Worm (Caenorhabditis elegans) whole organism, young adult: ENCODE data around the gene Y69H2.7.
A peak's percentile ranks its signal among the peaks of the same experiment; 100 is the strongest.

Experiments
- B0019.2 ChIP-seq: fragments of 200-800 bp; sonication (Bioruptor generic); conservative IDR thresholded peaks from 2 replicates; pipeline ENCODE4 v1.3.6; 2022; ENCODE audit warnings: missing genetic modification reagents, missing genetic modification characterization, missing compliant biosample characterization
- F22D6.2 ChIP-seq: sonication (generic microtip); optimal IDR thresholded peaks from 2 replicates; lab custom pipeline; 2016; ENCODE audit warnings: mild to moderate bottlenecking, missing genetic modification characterization, missing compliant biosample characterization
- F33H1.4 ChIP-seq: fragments of 200-800 bp; sonication (Bioruptor generic); IDR thresholded peaks from 2 replicates; pipeline ENCODE4 v1.3.6; 2022; ENCODE audit warnings: missing genetic modification reagents, missing genetic modification characterization, missing compliant biosample characterization
- F55B11.4 ChIP-seq: sonication (generic microtip); optimal IDR thresholded peaks from 2 replicates; lab custom pipeline; 2016; ENCODE audit warnings: missing compliant biosample characterization, missing genetic modification characterization, borderline replicate concordance; ENCODE audit not compliant: insufficient read depth
- F57C9.4 ChIP-seq: sonication (generic microtip); optimal IDR thresholded peaks from 2 replicates; lab custom pipeline; 2017; ENCODE audit warnings: mild to moderate bottlenecking, missing genetic modification characterization, missing compliant biosample characterization
- K12H6.12 ChIP-seq: fragments of 200-800 bp; sonication (Bioruptor generic); optimal IDR thresholded peaks from 2 replicates; lab custom pipeline; 2018; ENCODE audit warnings: mild to moderate bottlenecking, missing genetic modification characterization, missing compliant biosample characterization
- Y53G8AR.9 ChIP-seq: fragments of 200-800 bp; sonication (Bioruptor generic); conservative IDR thresholded peaks from 2 replicates; pipeline ENCODE4 v1.3.6; 2022; ENCODE audit warnings: missing genetic modification reagents, missing genetic modification characterization, missing compliant biosample characterization
- Y67H2A.10 ChIP-seq: fragments of 200-800 bp; sonication (Bioruptor generic); conservative IDR thresholded peaks from 2 replicates; pipeline ENCODE4 v1.3.6; 2022; ENCODE audit warnings: missing genetic modification reagents, missing genetic modification characterization, missing compliant biosample characterization
- ZK185.1 ChIP-seq: sonication (generic microtip); optimal IDR thresholded peaks from 2 replicates; lab custom pipeline; 2016; ENCODE audit warnings: mild to moderate bottlenecking, missing genetic modification characterization, missing compliant biosample characterization; ENCODE audit not compliant: poor library complexity, severe bottlenecking
- akir-1 ChIP-seq: fragments of 200-800 bp; sonication (Bioruptor generic); optimal IDR thresholded peaks from 2 replicates; lab custom pipeline; 2018; ENCODE audit warnings: mild to moderate bottlenecking, missing genetic modification characterization, moderate library complexity, missing compliant biosample characterization
- ama-1 ChIP-seq, 3 experiments: fragments of 150-350 bp in 1 of 3; sonication (generic microtip) in 2 of 3; optimal IDR thresholded peaks; 2 replicates each; lab custom pipeline; 2014 to 2018; ENCODE audit warnings: missing biosample characterization in 2 of 3, missing genetic modification characterization in 2 of 3, missing genetic modification reagents in 2 of 3
- attf-6 ChIP-seq: fragments of 200-800 bp; sonication (Bioruptor generic); IDR thresholded peaks from 2 replicates; pipeline ENCODE4 v1.3.6; 2022; ENCODE audit warnings: missing genetic modification reagents, missing genetic modification characterization, missing compliant biosample characterization
- ccch-3 ChIP-seq: fragments of 200-800 bp; sonication (Bioruptor generic); optimal IDR thresholded peaks from 2 replicates; lab custom pipeline; 2018; ENCODE audit warnings: mild to moderate bottlenecking, missing genetic modification characterization, missing compliant biosample characterization
- cebp-1 ChIP-seq, 2 experiments: fragments of 200-800 bp in 1 of 2; sonication (Bioruptor generic) in 1 of 2; sonication (generic microtip) in 1 of 2; IDR thresholded peaks in 1 of 2; optimal IDR thresholded peaks in 1 of 2; 2 replicates each; pipeline versions ENCODE4 v1.3.6 to Lab custom; 2017 to 2022; ENCODE audit warnings: missing compliant biosample characterization in 2 of 2, missing genetic modification characterization in 2 of 2, mild to moderate bottlenecking in 1 of 2, missing genetic modification reagents in 1 of 2, moderate library complexity in 1 of 2
- ceh-27 ChIP-seq: fragments of 200-800 bp; sonication (Bioruptor generic); optimal IDR thresholded peaks from 2 replicates; lab custom pipeline; 2018; ENCODE audit warnings: mild to moderate bottlenecking, missing genetic modification characterization, moderate library complexity, missing compliant biosample characterization
- ceh-58 ChIP-seq: fragments of 200-800 bp; sonication (Bioruptor generic); IDR thresholded peaks from 2 replicates; pipeline ENCODE4 v1.3.6; 2022; ENCODE audit warnings: missing genetic modification characterization, missing compliant biosample characterization
- ets-4 ChIP-seq: fragments of 200-800 bp; sonication (Bioruptor generic); optimal IDR thresholded peaks from 2 replicates; lab custom pipeline; 2018; ENCODE audit warnings: mild to moderate bottlenecking, missing genetic modification characterization, missing compliant biosample characterization
- him-1 ChIP-seq: sonication (generic microtip); optimal IDR thresholded peaks from 2 replicates; lab custom pipeline; 2016; ENCODE audit warnings: missing genotype, missing genetic modification reagents, missing genetic modification characterization, missing compliant biosample characterization
- hlh-26 ChIP-seq: fragments of 200-800 bp; sonication (Bioruptor generic); conservative IDR thresholded peaks from 2 replicates; pipeline ENCODE4 v1.3.6; 2022; ENCODE audit warnings: missing genetic modification reagents, missing genetic modification characterization, missing compliant biosample characterization
- hsf-1 ChIP-seq: fragments of 200-800 bp; sonication (Bioruptor generic); IDR thresholded peaks from 2 replicates; pipeline ENCODE4 v1.3.6; 2022; ENCODE audit warnings: missing genetic modification reagents, missing genetic modification characterization, missing compliant biosample characterization
- let-526 ChIP-seq: fragments of 200-800 bp; sonication (Bioruptor generic); IDR thresholded peaks from 2 replicates; pipeline ENCODE4 v1.3.6; 2022; ENCODE audit warnings: missing genetic modification reagents, missing genetic modification characterization, missing compliant biosample characterization
- lin-26 ChIP-seq: fragments of 200-800 bp; sonication (Bioruptor generic); IDR thresholded peaks from 2 replicates; pipeline ENCODE4 v1.3.6; 2022; ENCODE audit warnings: missing genetic modification reagents, missing genetic modification characterization, missing compliant biosample characterization
- lin-40 ChIP-seq: sonication (generic microtip); optimal IDR thresholded peaks from 2 replicates; lab custom pipeline; 2016; ENCODE audit warnings: missing genetic modification characterization, mild to moderate bottlenecking, missing compliant biosample characterization, missing genotype, missing genetic modification reagents
- madf-3 ChIP-seq: fragments of 200-800 bp; sonication (Bioruptor generic); IDR thresholded peaks from 2 replicates; pipeline ENCODE4 v1.3.6; 2022; ENCODE audit warnings: missing genetic modification reagents, missing genetic modification characterization, missing compliant biosample characterization
- madf-6 ChIP-seq: fragments of 200-800 bp; sonication (Bioruptor generic); IDR thresholded peaks from 2 replicates; pipeline ENCODE4 v1.3.6; 2022; ENCODE audit warnings: missing genetic modification reagents, missing genetic modification characterization, missing compliant biosample characterization
- nfya-1 ChIP-seq: sonication (generic microtip); optimal IDR thresholded peaks from 2 replicates; lab custom pipeline; 2017; ENCODE audit warnings: antibody characterized with exemption, missing compliant biosample characterization, missing genetic modification characterization, borderline replicate concordance; ENCODE audit not compliant: insufficient read depth
- nhr-120 ChIP-seq: fragments of 200-800 bp; sonication (Bioruptor generic); IDR thresholded peaks from 2 replicates; pipeline ENCODE4 v1.3.6; 2022; ENCODE audit warnings: missing genetic modification characterization, missing compliant biosample characterization
- nhr-80 ChIP-seq: sonication (generic microtip); optimal IDR thresholded peaks from 2 replicates; lab custom pipeline; 2016; ENCODE audit warnings: missing genetic modification characterization, missing compliant biosample characterization
- pbrm-1 ChIP-seq: fragments of 200-800 bp; sonication (Bioruptor generic); IDR thresholded peaks from 2 replicates; pipeline ENCODE4 v1.3.6; 2022; ENCODE audit warnings: missing genetic modification reagents, missing genetic modification characterization, missing compliant biosample characterization
- rcor-1 ChIP-seq: fragments of 200-800 bp; sonication (Bioruptor generic); IDR thresholded peaks from 2 replicates; pipeline ENCODE4 v1.3.6; 2022; ENCODE audit warnings: missing genetic modification reagents, missing genetic modification characterization, missing compliant biosample characterization
- sdz-38 ChIP-seq: sonication (generic microtip); optimal IDR thresholded peaks from 2 replicates; lab custom pipeline; 2016; ENCODE audit warnings: missing genotype, missing genetic modification characterization, missing compliant biosample characterization
- tbp1 ChIP-seq: fragments of 200-800 bp; sonication (Bioruptor generic); optimal IDR thresholded peaks from 2 replicates; lab custom pipeline; 2018; ENCODE audit warnings: mild to moderate bottlenecking, missing genetic modification characterization, missing compliant biosample characterization
- unc-130 ChIP-seq: sonication (generic microtip); optimal IDR thresholded peaks from 2 replicates; lab custom pipeline; 2016; ENCODE audit warnings: missing genetic modification reagents, missing genetic modification characterization, missing compliant biosample characterization
- xnd-1 ChIP-seq: sonication (generic microtip); optimal IDR thresholded peaks from 2 replicates; lab custom pipeline; 2016; ENCODE audit warnings: missing genotype, missing genetic modification reagents, missing genetic modification characterization, missing compliant biosample characterization
- zim-3 ChIP-seq: sonication (generic microtip); optimal IDR thresholded peaks from 2 replicates; lab custom pipeline; 2017; ENCODE audit warnings: mild to moderate bottlenecking, missing genetic modification characterization, moderate library complexity, missing compliant biosample characterization
- ztf-22 ChIP-seq: fragments of 200-800 bp; sonication (Bioruptor generic); optimal IDR thresholded peaks from 2 replicates; lab custom pipeline; 2018; ENCODE audit warnings: mild to moderate bottlenecking, missing genetic modification characterization, moderate library complexity, missing compliant biosample characterization
- ztf-3 ChIP-seq: fragments of 200-800 bp; sonication (Bioruptor generic); optimal IDR thresholded peaks from 2 replicates; lab custom pipeline; 2018; ENCODE audit warnings: mild to moderate bottlenecking, missing genetic modification characterization, missing compliant biosample characterization

Gene Y69H2.7

ce11 chrV:18719956-18720489, 30.2 kb downstream of the Y69H2.7 start, which contains the start of gene Y17D7C.2 (continued):
- no peak for TF ChIP-seq ceh-58
- no peak for TF ChIP-seq madf-6 (GFP tag; lab: Robert Waterston, UW)
- no peak for TF ChIP-seq akir-1 (GFP tag; lab: Kevin White, UChicago)
- peak; percentile 34 for TF ChIP-seq sdz-38 (tag; lab: Kevin White, UChicago)
- no peak for TF ChIP-seq Y53G8AR.9 (GFP tag; lab: Robert Waterston, UW)
- peak; percentile 38 for TF ChIP-seq F55B11.4
- TF ChIP-seq let-526, result no peak
- no peak for TF ChIP-seq xnd-1
- TF ChIP-seq ztf-3 (GFP tag; lab: Kevin White, UChicago), result no peak

ce11 chrV:18721873-18722272, 32.1 kb downstream of the Y69H2.7 start:
- TF ChIP-seq unc-130 (GFP tag; lab: Kevin White, UChicago) (no peak), him-1 (tag; lab: Kevin White, UChicago) (no peak), tbp1 (no peak), nhr-120 (GFP tag; lab: Robert Waterston, UW) (no peak), ZK185.1 (tag; lab: Kevin White, UChicago) (no peak), zim-3 (tag; lab: Kevin White, UChicago) (no peak), cebp-1 (GFP tag; IDR thresholded peaks at IDR 0.05; lab: Robert Waterston, UW) (no peak), cebp-1 (tag; optimal IDR thresholded peaks at IDR 0.05; lab: Kevin White, UChicago) (no peak), nhr-80 (tag; lab: Kevin White, UChicago) (no peak), K12H6.12 (tag; lab: Kevin White, UChicago) (no peak), ztf-22 (GFP tag; lab: Kevin White, UChicago) (no peak), hlh-26 (GFP tag; lab: Robert Waterston, UW) (no peak), xnd-1 (no peak), ets-4 (GFP tag; lab: Kevin White, UChicago) (no peak), rcor-1 (no peak)

DNA sequence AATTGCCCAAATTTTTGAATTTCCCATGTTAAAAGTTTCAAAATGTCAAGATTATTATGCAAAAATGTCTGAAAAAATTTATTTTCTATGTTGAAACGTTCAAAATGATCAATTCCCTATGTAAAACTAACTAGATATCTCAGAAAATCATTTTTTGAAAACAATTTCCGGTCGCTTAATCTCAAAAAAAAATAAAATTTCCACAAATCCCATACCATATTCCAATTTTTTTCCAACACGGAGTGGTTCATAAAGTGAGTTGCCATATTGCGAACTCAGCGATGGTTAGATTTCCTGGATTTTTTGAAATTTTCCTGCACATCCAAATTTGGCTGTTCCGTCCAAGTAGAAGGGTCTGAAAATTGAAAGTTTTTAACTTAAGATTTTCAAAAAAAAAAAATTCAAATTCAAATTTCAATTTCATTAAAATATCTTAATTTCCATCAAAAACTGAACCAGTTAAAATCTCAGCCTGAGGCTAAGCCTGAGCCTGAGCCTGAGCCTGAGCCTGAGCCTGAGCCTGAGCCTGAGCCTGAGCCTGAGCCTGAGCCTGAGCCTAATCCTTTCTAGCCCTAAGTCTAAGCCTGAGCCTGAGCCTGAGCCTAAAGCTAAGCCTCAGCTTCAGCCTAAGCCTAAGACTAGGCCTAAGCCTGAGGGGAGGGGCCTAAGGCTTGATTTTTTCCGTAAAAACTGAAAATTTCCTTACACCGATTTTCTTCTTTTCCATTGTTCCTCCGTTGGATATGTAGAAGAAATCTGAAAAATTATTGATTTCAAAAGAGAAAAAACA, 32.9 kb downstream of the Y69H2.7 start:
- TF ChIP-seq madf-6 (GFP tag; lab: Robert Waterston, UW), result no peak
- no peak for TF ChIP-seq ceh-27 (GFP tag; lab: Kevin White, UChicago)
- TF ChIP-seq attf-6 (GFP tag; lab: Robert Waterston, UW), result no peak
- no peak for TF ChIP-seq F22D6.2
- no peak for TF ChIP-seq Y67H2A.10 (GFP tag; lab: Robert Waterston, UW)
- no peak for TF ChIP-seq nfya-1
- TF ChIP-seq F57C9.4 (tag; lab: Kevin White, UChicago), result no peak
- TF ChIP-seq ztf-3 (GFP tag; lab: Kevin White, UChicago), result no peak
- no peak for TF ChIP-seq lin-40 (tag; lab: Kevin White, UChicago)
- TF ChIP-seq ccch-3 (GFP tag; lab: Kevin White, UChicago), result no peak
- TF ChIP-seq madf-3 (GFP tag; lab: Robert Waterston, UW), result no peak
- TF ChIP-seq pbrm-1 (GFP tag; lab: Robert Waterston, UW), result no peak
- no peak for TF ChIP-seq lin-26
- TF ChIP-seq hsf-1, result no peak
- no peak for TF ChIP-seq ama-1 (optimal IDR thresholded peaks at IDR 0.05; lab: Kevin White, UChicago)
- TF ChIP-seq ama-1 (GFP tag; optimal IDR thresholded peaks at IDR 0.05; lab: Kevin White, UChicago), result no peak
- no peak for TF ChIP-seq F33H1.4 (GFP tag; lab: Robert Waterston, UW)
- TF ChIP-seq B0019.2 (GFP tag; lab: Robert Waterston, UW), result no peak
